Fruit fly (Drosophila melanogaster) whole organism, prepupa: ENCODE data around the gene CG18765.

ENCODE experiments used
- Blimp-1 ChIP-seq: fragments of 200-800 bp; sonication (Bioruptor generic); optimal IDR thresholded peaks from 3 replicates; lab custom pipeline; 2017; ENCODE audit warnings: missing biosample characterization, missing genetic modification characterization, mild to moderate bottlenecking, moderate library complexity, missing genetic modification reagents
- CG10669 ChIP-seq: fragments of 200-800 bp; sonication (Bioruptor generic); optimal IDR thresholded peaks from 3 replicates; lab custom pipeline; 2018; ENCODE audit warnings: missing biosample characterization, mild to moderate bottlenecking, missing genetic modification characterization, moderate library complexity
- CG11294 ChIP-seq: fragments of 200-800 bp; sonication (Bioruptor generic); IDR thresholded peaks from 2 replicates; pipeline ENCODE4 v1.3.6; 2022; ENCODE audit warnings: missing biosample characterization, missing genetic modification characterization
- CG11762 ChIP-seq: fragments of 200-800 bp; sonication (Bioruptor generic); optimal IDR thresholded peaks from 3 replicates; lab custom pipeline; 2016; ENCODE audit warnings: missing biosample characterization, missing genetic modification characterization; ENCODE audit not compliant: insufficient read depth
- CG1621 ChIP-seq: fragments of 200-800 bp; sonication (Bioruptor generic); optimal IDR thresholded peaks from 3 replicates; lab custom pipeline; 2018; ENCODE audit warnings: missing biosample characterization, mild to moderate bottlenecking, missing genetic modification characterization
- CG3032 ChIP-seq: fragments of 200-800 bp; optimal IDR thresholded peaks from 2 replicates; lab custom pipeline; 2019; ENCODE audit warnings: missing biosample characterization, mild to moderate bottlenecking, missing genetic modification characterization, moderate library complexity
- CG34406 ChIP-seq: fragments of 200-800 bp; sonication (Bioruptor generic); optimal IDR thresholded peaks from 3 replicates; lab custom pipeline; 2016; ENCODE audit warnings: missing biosample characterization, missing genetic modification characterization
- CG3919 ChIP-seq: fragments of 200-800 bp; sonication (Bioruptor generic); optimal IDR thresholded peaks from 3 replicates; lab custom pipeline; 2016; ENCODE audit warnings: missing biosample characterization, missing genetic modification characterization
- CG6163 ChIP-seq: fragments of 200-800 bp; sonication (Bioruptor generic); IDR thresholded peaks from 3 replicates; pipeline ENCODE4 v1.3.6; 2022; ENCODE audit warnings: missing biosample characterization, missing genetic modification characterization
- CG6276 ChIP-seq: fragments of 200-800 bp; sonication (Bioruptor generic); optimal IDR thresholded peaks from 2 replicates; lab custom pipeline; 2017; ENCODE audit warnings: missing biosample characterization, mild to moderate bottlenecking, missing genetic modification characterization
- CG6792 ChIP-seq: fragments of 200-800 bp; sonication (Bioruptor generic); optimal IDR thresholded peaks from 3 replicates; lab custom pipeline; 2016; ENCODE audit warnings: missing biosample characterization, missing genetic modification characterization
- CG6808 ChIP-seq: fragments of 200-800 bp; sonication (Bioruptor generic); optimal IDR thresholded peaks from 3 replicates; lab custom pipeline; 2017; ENCODE audit warnings: missing biosample characterization, missing genetic modification characterization, mild to moderate bottlenecking, moderate library complexity, missing genetic modification reagents
- CG6854 ChIP-seq: fragments of 200-800 bp; sonication (Bioruptor generic); optimal IDR thresholded peaks from 2 replicates; lab custom pipeline; 2017; ENCODE audit warnings: missing biosample characterization, mild to moderate bottlenecking, missing genetic modification characterization
- CG7368 ChIP-seq: fragments of 200-800 bp; sonication (Bioruptor generic); optimal IDR thresholded peaks from 3 replicates; lab custom pipeline; 2016; ENCODE audit warnings: missing biosample characterization, missing genetic modification characterization
- CG8119 ChIP-seq: fragments of 200-800 bp; sonication (Bioruptor generic); IDR thresholded peaks from 3 replicates; pipeline ENCODE4 v1.3.6; 2022; ENCODE audit warnings: missing biosample characterization, missing genetic modification characterization
- CG8632 ChIP-seq: fragments of 200-800 bp; sonication (Bioruptor generic); optimal IDR thresholded peaks from 3 replicates; lab custom pipeline; 2016; ENCODE audit warnings: missing biosample characterization, missing genetic modification characterization
- CG9139 ChIP-seq: fragments of 200-800 bp; sonication (Bioruptor generic); optimal IDR thresholded peaks from 3 replicates; lab custom pipeline; 2017; ENCODE audit warnings: missing biosample characterization, mild to moderate bottlenecking, missing genetic modification characterization
- Eip75B ChIP-seq: fragments of 200-800 bp; sonication (Bioruptor generic); optimal IDR thresholded peaks from 3 replicates; lab custom pipeline; 2016; ENCODE audit warnings: missing biosample characterization, missing genetic modification characterization
- Eip78C ChIP-seq: fragments of 200-800 bp; sonication (Bioruptor generic); peaks from one replicate; lab custom pipeline; 2016; ENCODE audit warnings: missing biosample characterization, missing genetic modification characterization
- Eip93F ChIP-seq: fragments of 200-800 bp; sonication (Bioruptor generic); optimal IDR thresholded peaks from 2 replicates; lab custom pipeline; 2016; ENCODE audit warnings: missing biosample characterization, mild to moderate bottlenecking, missing genetic modification characterization
- Ets21C ChIP-seq: fragments of 200-800 bp; sonication (Bioruptor generic); optimal IDR thresholded peaks from 3 replicates; lab custom pipeline; 2016; ENCODE audit warnings: missing biosample characterization, missing genetic modification characterization
- Hr4 ChIP-seq: fragments of 200-800 bp; sonication (Bioruptor generic); optimal IDR thresholded peaks from 3 replicates; lab custom pipeline; 2016; ENCODE audit warnings: missing biosample characterization, missing genetic modification characterization
- Lpt ChIP-seq: fragments of 200-800 bp; sonication (Bioruptor generic); optimal IDR thresholded peaks from 3 replicates; lab custom pipeline; 2016; ENCODE audit warnings: missing biosample characterization, missing genetic modification characterization
- Met ChIP-seq: fragments of 200-800 bp; sonication (Bioruptor generic); optimal IDR thresholded peaks from 3 replicates; lab custom pipeline; 2016; ENCODE audit warnings: missing biosample characterization, missing genetic modification characterization
- OdsH ChIP-seq: fragments of 200-800 bp; sonication (Bioruptor generic); optimal IDR thresholded peaks from 3 replicates; lab custom pipeline; 2016; ENCODE audit warnings: missing biosample characterization, missing genetic modification characterization
- Sox102F ChIP-seq: fragments of 200-800 bp; sonication (Bioruptor generic); optimal IDR thresholded peaks from 2 replicates; lab custom pipeline; 2016; ENCODE audit warnings: missing biosample characterization, mild to moderate bottlenecking, missing genetic modification characterization
- Sox14 ChIP-seq: fragments of 200-800 bp; sonication (Bioruptor generic); optimal IDR thresholded peaks from 3 replicates; lab custom pipeline; 2016; ENCODE audit warnings: missing biosample characterization, missing genetic modification characterization
- achi ChIP-seq: fragments of 200-800 bp; sonication (Bioruptor generic); optimal IDR thresholded peaks from 3 replicates; lab custom pipeline; 2016; ENCODE audit warnings: missing biosample characterization, missing genetic modification characterization
- cyc ChIP-seq: fragments of 200-800 bp; sonication (Bioruptor generic); optimal IDR thresholded peaks from 3 replicates; lab custom pipeline; 2016; ENCODE audit warnings: missing biosample characterization, missing genetic modification characterization
- dsx ChIP-seq: fragments of 200-800 bp; optimal IDR thresholded peaks from 3 replicates; lab custom pipeline; 2019; ENCODE audit warnings: missing biosample characterization, mild to moderate bottlenecking, missing genetic modification characterization, moderate library complexity; ENCODE audit not compliant: poor library complexity, severe bottlenecking
- eg ChIP-seq: fragments of 200-800 bp; sonication (Bioruptor generic); IDR thresholded peaks from 3 replicates; pipeline ENCODE4 v1.3.6; 2022; ENCODE audit warnings: missing biosample characterization, missing genetic modification characterization
- esn ChIP-seq: fragments of 200-800 bp; sonication (Bioruptor generic); optimal IDR thresholded peaks from 2 replicates; lab custom pipeline; 2016; ENCODE audit warnings: missing biosample characterization, mild to moderate bottlenecking, missing genetic modification characterization, moderate library complexity
- fd85E ChIP-seq: fragments of 200-800 bp; sonication (Bioruptor generic); optimal IDR thresholded peaks from 3 replicates; lab custom pipeline; 2016; ENCODE audit warnings: missing biosample characterization, missing genetic modification characterization
- lz ChIP-seq: fragments of 200-800 bp; sonication (Bioruptor generic); optimal IDR thresholded peaks from 3 replicates; lab custom pipeline; 2016; ENCODE audit warnings: missing biosample characterization, missing genetic modification characterization
- pdm3 ChIP-seq: fragments of 200-800 bp; sonication (Bioruptor generic); optimal IDR thresholded peaks from 3 replicates; lab custom pipeline; 2016; ENCODE audit warnings: missing biosample characterization, missing genetic modification characterization
- spab ChIP-seq: fragments of 200-800 bp; sonication (Bioruptor generic); optimal IDR thresholded peaks from 2 replicates; lab custom pipeline; 2017; ENCODE audit warnings: missing biosample characterization, mild to moderate bottlenecking, missing genetic modification characterization, missing genetic modification reagents
- ss ChIP-seq, 2 experiments: fragments of 200-800 bp; sonication (Bioruptor generic); optimal IDR thresholded peaks; 2 replicates in 1 of 2; 3 replicates in 1 of 2; lab custom pipeline; 2017 to 2018; ENCODE audit warnings: mild to moderate bottlenecking in 2 of 2, missing biosample characterization in 2 of 2, missing genetic modification characterization in 2 of 2, moderate library complexity in 1 of 2
- svp ChIP-seq: fragments of 200-800 bp; sonication (Bioruptor generic); peaks from one replicate; lab custom pipeline; 2016; ENCODE audit warnings: missing biosample characterization, missing genetic modification characterization
- vri ChIP-seq: fragments of 200-800 bp; sonication (Bioruptor generic); optimal IDR thresholded peaks from 3 replicates; lab custom pipeline; 2016; ENCODE audit warnings: missing biosample characterization, mild to moderate bottlenecking, missing genetic modification characterization

Gene CG18765

DNA sequence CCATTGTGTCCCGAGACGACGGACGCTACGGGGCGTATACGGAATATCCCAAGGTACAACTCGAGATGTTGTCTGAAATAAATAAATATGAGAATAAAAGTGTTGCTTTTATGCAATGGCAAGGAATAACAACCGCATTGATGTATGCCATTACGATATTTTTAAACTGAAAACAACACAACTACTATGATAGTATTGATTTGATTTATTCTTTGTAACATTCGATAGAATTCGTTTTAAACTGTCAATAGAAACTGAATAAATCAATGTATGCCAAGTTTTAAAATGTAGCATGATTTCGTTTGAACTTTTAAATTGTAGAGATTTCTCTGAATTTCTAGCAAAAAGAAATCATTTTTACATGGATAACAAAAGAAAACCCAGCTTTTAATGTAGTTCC is 4.6 kb upstream of the CG18765 start, which contains the start of gene CG14717:
TSS of gene CG14717 (plus strand) at position 301 of the 400 bp plus-strand sequence.
- TF ChIP-seq Sox14 (GFP tag; lab: Kevin White, UChicago): no peak
- TF ChIP-seq ss (GFP tag; optimal IDR thresholded peaks at IDR 0.05; lab: Kevin White, UChicago): no peak
- no peak for TF ChIP-seq CG1621
- no peak for TF ChIP-seq Ets21C (GFP tag; lab: Kevin White, UChicago)
- no peak for TF ChIP-seq fd85E (GFP tag; lab: Kevin White, UChicago)
- TF ChIP-seq CG34406 (GFP tag; lab: Kevin White, UChicago): no peak
- no peak for TF ChIP-seq cyc (GFP tag; lab: Kevin White, UChicago)
- no peak for TF ChIP-seq CG9139 (GFP tag; lab: Kevin White, UChicago)
- no peak for TF ChIP-seq CG8632 (GFP tag; lab: Kevin White, UChicago)
- TF ChIP-seq dsx (GFP tag; lab: Kevin White, UChicago): no peak
- TF ChIP-seq Eip93F: no peak
- no peak for TF ChIP-seq Lpt (GFP tag; lab: Kevin White, UChicago)
- no peak for TF ChIP-seq Sox102F (GFP tag; lab: Kevin White, UChicago)
- TF ChIP-seq vri: no peak
- TF ChIP-seq Blimp-1: no peak
- no peak for TF ChIP-seq pdm3 (GFP tag; lab: Kevin White, UChicago)
- no peak for TF ChIP-seq spab
- no peak for TF ChIP-seq OdsH (GFP tag; lab: Kevin White, UChicago)

DNA sequence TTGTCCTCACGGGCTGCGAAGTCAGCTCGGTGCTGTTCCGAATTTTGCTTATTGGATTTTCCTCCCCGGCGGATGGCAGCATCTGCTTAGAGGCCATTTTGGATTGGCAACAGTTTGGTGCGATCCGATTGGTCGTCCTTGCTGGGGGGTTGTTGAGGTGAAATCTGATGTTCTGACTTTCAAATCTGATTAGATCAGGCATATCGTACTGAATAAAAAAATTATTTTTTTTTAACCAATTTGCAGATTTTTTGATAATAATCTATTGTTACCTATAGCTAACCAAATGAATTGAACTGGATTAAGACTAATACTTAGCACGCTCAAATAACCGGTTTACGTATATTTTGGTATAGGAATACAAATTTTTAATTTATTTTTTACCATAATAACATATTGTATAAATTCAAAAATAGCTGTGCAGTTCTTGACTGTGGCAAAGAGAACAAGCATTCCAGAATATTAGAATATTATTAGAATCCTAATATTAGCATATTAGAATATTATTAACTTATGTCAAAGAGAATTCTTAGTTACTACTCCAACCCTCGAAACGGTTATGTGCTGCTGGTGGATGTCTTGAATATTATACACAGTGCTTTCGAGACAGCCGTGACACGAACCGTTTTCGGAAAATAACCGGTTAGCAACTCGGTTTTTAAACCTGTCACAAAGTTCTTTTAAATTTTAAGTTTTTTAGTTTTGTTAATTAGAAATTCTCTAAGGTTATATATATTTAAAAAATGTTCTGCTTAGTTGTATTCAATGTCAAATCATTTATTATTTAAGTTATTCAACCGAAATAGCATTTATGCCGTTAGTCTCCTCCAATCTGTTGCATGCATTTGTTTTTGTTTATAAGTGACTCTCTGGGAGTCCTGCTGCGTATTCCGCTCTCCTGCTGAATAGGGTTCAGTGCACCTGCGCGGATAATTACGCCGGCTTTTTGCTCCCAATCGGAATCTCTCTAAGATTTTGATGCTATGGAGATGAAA is 3.0 kb upstream of the CG18765 start, which contains the start of gene Fer3:
TSS of gene Fer3 (minus strand) at position 1 of the 995 bp plus-strand sequence.
- no peak for TF ChIP-seq vri
- TF ChIP-seq svp: no peak
- TF ChIP-seq CG10669 (GFP tag; lab: Kevin White, UChicago): peak; percentile 75
- no peak for TF ChIP-seq pdm3 (GFP tag; lab: Kevin White, UChicago)
- TF ChIP-seq cyc (GFP tag; lab: Kevin White, UChicago): no peak
- TF ChIP-seq lz: no peak
- TF ChIP-seq eg (GFP tag; lab: Robert Waterston, UW): no peak
- TF ChIP-seq CG6808 (GFP tag; lab: Kevin White, UChicago): no peak
- no peak for TF ChIP-seq CG6163
- peak; percentile 77 for TF ChIP-seq Eip78C (GFP tag; lab: Kevin White, UChicago)
- 0 out of 2 replicates have a peak, but pooled peaks have one; percentile 5 for TF ChIP-seq CG11294 (GFP tag; lab: Robert Waterston, UW)
- TF ChIP-seq, all 60 proteins: peak for 3

DNA sequence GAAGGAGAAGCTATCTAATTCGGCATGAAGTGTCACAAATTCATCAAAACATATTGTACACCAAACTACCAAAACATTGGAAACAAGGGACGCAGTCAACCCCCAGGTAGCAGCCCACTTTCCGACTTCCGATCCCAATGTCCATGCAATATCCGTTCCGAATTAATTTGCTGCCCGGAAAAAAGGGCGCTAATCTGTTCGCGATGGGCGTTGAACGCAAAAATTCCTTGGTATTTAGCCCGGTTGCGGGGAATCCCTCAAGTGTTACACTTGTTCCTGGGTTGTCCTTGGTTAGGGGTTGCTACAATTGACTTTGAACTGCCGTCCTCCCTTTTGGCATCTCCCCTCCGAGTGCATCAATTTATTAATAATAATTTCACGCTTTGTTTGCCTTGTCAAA is 905 bp upstream of the CG18765 start:
- TF ChIP-seq CG3032 (tag; lab: Kevin White, UChicago): no peak

DNA sequence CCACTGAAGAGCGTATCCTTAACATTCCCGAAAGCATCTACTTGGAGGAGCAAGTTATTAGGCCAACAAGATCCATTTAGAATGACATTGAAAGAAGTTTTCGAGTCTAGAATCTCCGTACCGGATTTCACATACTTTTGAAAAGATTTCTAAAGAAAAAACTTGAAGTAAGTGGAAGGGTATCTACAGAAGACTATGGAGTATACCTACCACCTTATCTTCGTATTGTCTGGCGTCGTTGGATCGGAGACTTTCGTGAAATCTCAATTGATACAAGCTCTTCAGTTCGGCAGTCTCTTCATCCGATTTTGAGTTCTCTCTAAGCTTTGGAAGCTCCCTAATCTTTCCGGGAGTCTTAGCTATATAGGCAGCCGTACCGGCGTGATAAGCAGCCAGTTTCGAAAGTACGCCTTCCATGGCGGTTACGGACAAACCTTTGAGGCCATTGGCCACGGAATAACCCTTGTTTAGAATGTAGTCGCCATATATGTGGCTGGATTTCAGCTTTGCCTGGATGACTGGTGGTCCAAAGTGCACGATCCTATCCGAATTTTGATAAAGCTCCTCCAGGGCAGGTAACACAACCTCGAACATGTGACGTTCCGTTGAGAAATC is 635 bp downstream of the CG18765 start:
- TF ChIP-seq vri (peak; percentile 24), Eip78C (GFP tag; lab: Kevin White, UChicago) (peak; percentile 9), Sox14 (GFP tag; lab: Kevin White, UChicago) (no peak)

DNA sequence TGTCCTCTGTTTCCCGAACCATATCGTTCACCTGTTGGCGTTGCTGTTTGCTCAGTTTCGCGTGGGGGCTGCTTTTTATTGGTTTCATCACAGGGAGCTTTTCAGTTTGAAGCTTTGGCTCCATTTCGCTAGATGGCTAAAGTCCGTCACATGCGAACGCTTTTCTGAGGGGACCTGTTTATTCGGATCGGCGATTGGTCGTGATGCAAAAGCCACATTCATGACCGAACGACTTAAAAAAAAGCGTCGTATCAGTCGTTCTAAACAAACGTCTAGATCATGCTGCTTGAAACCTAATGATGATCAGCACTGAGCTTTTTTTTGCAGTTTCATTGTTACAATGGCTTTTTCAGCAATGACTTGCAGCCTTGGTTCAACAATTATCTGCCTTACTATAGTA is 1.7 kb downstream of the CG18765 start, which contains the start of gene CG6908:
TSS of gene CG6908 (minus strand) at position 152 of the 400 bp plus-strand sequence.
- no peak for TF ChIP-seq CG6792 (GFP tag; lab: Kevin White, UChicago)
- no peak for TF ChIP-seq CG11762 (GFP tag; lab: Kevin White, UChicago)
- TF ChIP-seq fd85E (GFP tag; lab: Kevin White, UChicago): no peak
- no peak; the same call in 2 of the 3 replicates for TF ChIP-seq CG8119 (GFP tag; lab: Robert Waterston, UW)
- TF ChIP-seq CG6163: no peak
- peak; percentile 45 for TF ChIP-seq vri
- no peak for TF ChIP-seq CG7368 (GFP tag; lab: Kevin White, UChicago)
- TF ChIP-seq eg (GFP tag; lab: Robert Waterston, UW): 0 out of 3 replicates have a peak, but pooled peaks have one; percentile 30
- no peak for TF ChIP-seq Eip75B (GFP tag; lab: Kevin White, UChicago)
- no peak for TF ChIP-seq CG6854 (GFP tag; lab: Kevin White, UChicago)
- TF ChIP-seq Hr4 (GFP tag; lab: Kevin White, UChicago): no peak
- TF ChIP-seq esn: no peak
- TF ChIP-seq CG3919 (GFP tag; lab: Kevin White, UChicago): no peak
- no peak for TF ChIP-seq cyc (GFP tag; lab: Kevin White, UChicago)
- no peak for TF ChIP-seq Lpt (GFP tag; lab: Kevin White, UChicago)
- no peak for TF ChIP-seq spab
- no peak for TF ChIP-seq achi
- TF ChIP-seq CG9139 (GFP tag; lab: Kevin White, UChicago): no peak
- no peak for TF ChIP-seq CG1621
- TF ChIP-seq ss (GFP tag; optimal IDR thresholded peaks at IDR 0.05; lab: Kevin White, UChicago): no peak
- no peak for TF ChIP-seq Met (GFP tag; lab: Kevin White, UChicago)
- TF ChIP-seq CG6276: peak; percentile 16
- peak; percentile 76 for TF ChIP-seq svp
